Fruit fly (Drosophila melanogaster): ENCODE measurements around the gene CG5592.

DNA sequence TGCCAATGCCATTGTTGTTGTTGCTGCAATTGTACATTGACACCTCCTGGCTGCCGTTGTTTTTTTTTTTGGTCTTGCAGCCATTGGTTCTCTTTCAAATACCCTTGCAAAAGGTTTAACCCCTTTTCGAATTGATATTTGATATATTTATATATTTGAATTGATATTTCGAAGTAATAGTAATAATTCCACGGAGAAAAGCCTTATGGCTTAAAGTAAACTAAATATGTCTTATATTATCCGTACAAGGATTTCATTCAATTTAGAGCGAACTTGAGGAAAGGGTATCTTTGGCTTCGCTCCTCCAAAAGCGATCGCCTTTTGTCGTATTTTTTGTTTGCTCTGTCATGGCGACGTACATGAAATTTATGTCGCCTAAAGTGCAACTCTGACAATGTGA, 44.1 kb downstream of the CG5592 start:
- TF ChIP-seq pan (optimal IDR thresholded peaks at IDR 0.05): no peak
- TF ChIP-seq psq (optimal IDR thresholded peaks at IDR 0.05): no peak
